Fruit fly (Drosophila melanogaster) whole organism, adult: ENCODE results near the gene CG31199.

Experiments
- CG14711 ChIP-seq: fragments of 200-800 bp; sonication (Bioruptor generic); optimal IDR thresholded peaks from 2 replicates; lab custom pipeline; 2018; ENCODE audit warnings: missing biosample characterization, mild to moderate bottlenecking, missing genetic modification characterization, moderate library complexity
- CG1620 ChIP-seq: fragments of 200-800 bp; sonication (Bioruptor generic); optimal IDR thresholded peaks from 2 replicates; lab custom pipeline; 2016; ENCODE audit warnings: missing biosample characterization, missing genetic modification characterization
- CG33017 ChIP-seq: fragments of 200-800 bp; sonication (Bioruptor generic); optimal IDR thresholded peaks from 2 replicates; lab custom pipeline; 2018; ENCODE audit warnings: missing biosample characterization, mild to moderate bottlenecking, missing genetic modification characterization, moderate library complexity
- CG7045 ChIP-seq: fragments of 200-800 bp; sonication (Bioruptor generic); optimal IDR thresholded peaks from 2 replicates; lab custom pipeline; 2017; ENCODE audit warnings: missing biosample characterization, mild to moderate bottlenecking, missing genetic modification characterization
- CG7101 ChIP-seq: fragments of 200-800 bp; sonication (Bioruptor generic); optimal IDR thresholded peaks from 2 replicates; lab custom pipeline; 2018; ENCODE audit warnings: missing biosample characterization, mild to moderate bottlenecking, missing genetic modification characterization, moderate library complexity
- Crg-1 ChIP-seq: fragments of 200-800 bp; sonication (Bioruptor generic); optimal IDR thresholded peaks from 2 replicates; lab custom pipeline; 2016; ENCODE audit warnings: missing biosample characterization, missing genetic modification characterization
- Hr96 ChIP-seq: fragments of 200-800 bp; sonication (Bioruptor generic); optimal IDR thresholded peaks from 2 replicates; lab custom pipeline; 2016; ENCODE audit warnings: missing biosample characterization, missing genetic modification characterization
- Mnt ChIP-seq: fragments of 200-800 bp; sonication (Bioruptor generic); optimal IDR thresholded peaks from 2 replicates; lab custom pipeline; 2016; ENCODE audit warnings: missing biosample characterization, mild to moderate bottlenecking, missing genetic modification characterization
- cic ChIP-seq: fragments of 200-800 bp; sonication (Bioruptor generic); optimal IDR thresholded peaks from 2 replicates; lab custom pipeline; 2017; ENCODE audit warnings: missing biosample characterization, mild to moderate bottlenecking, missing genetic modification characterization, moderate library complexity
- kay ChIP-seq: fragments of 200-800 bp; sonication (Bioruptor generic); peaks from one replicate; lab custom pipeline; 2016; ENCODE audit warnings: missing biosample characterization, missing genetic modification characterization, borderline replicate concordance
- ovo ChIP-seq: fragments of 200-800 bp; sonication (Bioruptor generic); optimal IDR thresholded peaks from 2 replicates; lab custom pipeline; 2016; ENCODE audit warnings: missing biosample characterization, missing genetic modification characterization
- pad ChIP-seq: fragments of 200-800 bp; sonication (Bioruptor generic); optimal IDR thresholded peaks from 3 replicates; lab custom pipeline; 2017; ENCODE audit warnings: missing biosample characterization, missing genetic modification characterization, mild to moderate bottlenecking, moderate library complexity, missing genetic modification reagents
- tj ChIP-seq: fragments of 200-800 bp; sonication (Bioruptor generic); optimal IDR thresholded peaks from 3 replicates; lab custom pipeline; 2017; ENCODE audit warnings: missing biosample characterization, mild to moderate bottlenecking, missing genetic modification characterization, moderate library complexity
- toe ChIP-seq: fragments of 200-800 bp; sonication (Bioruptor generic); optimal IDR thresholded peaks from 2 replicates; lab custom pipeline; 2016; ENCODE audit warnings: missing biosample characterization, missing genetic modification characterization

- no peak for TF ChIP-seq toe
- no peak for TF ChIP-seq CG1620 (GFP tag; lab: Kevin White, UChicago)
- no peak for TF ChIP-seq CG14711 (tag; lab: Kevin White, UChicago)
- no peak for TF ChIP-seq ovo (GFP tag; lab: Kevin White, UChicago)
- TF ChIP-seq CG7101 (tag; lab: Kevin White, UChicago) = no peak
- TF ChIP-seq pad (GFP tag; lab: Kevin White, UChicago) = no peak
- no peak for TF ChIP-seq cic (GFP tag; lab: Kevin White, UChicago)
- no peak for TF ChIP-seq CG7045 (GFP tag; lab: Kevin White, UChicago)
- no peak for TF ChIP-seq Mnt (GFP tag; lab: Kevin White, UChicago)
- TF ChIP-seq Crg-1 = no peak
- TF ChIP-seq kay = no peak
- no peak for TF ChIP-seq Hr96 (GFP tag; lab: Kevin White, UChicago)
- no peak for TF ChIP-seq CG33017 (tag; lab: Kevin White, UChicago)
- no peak for TF ChIP-seq tj (GFP tag; lab: Kevin White, UChicago)
Observed at dm6 chr3R:20731331-20731730, 12.3 kb downstream of the CG31199 start, which contains the start of gene CG31205.
